Fruit fly (Drosophila melanogaster): ENCODE data around the gene tgo.

Gene tgo

DNA sequence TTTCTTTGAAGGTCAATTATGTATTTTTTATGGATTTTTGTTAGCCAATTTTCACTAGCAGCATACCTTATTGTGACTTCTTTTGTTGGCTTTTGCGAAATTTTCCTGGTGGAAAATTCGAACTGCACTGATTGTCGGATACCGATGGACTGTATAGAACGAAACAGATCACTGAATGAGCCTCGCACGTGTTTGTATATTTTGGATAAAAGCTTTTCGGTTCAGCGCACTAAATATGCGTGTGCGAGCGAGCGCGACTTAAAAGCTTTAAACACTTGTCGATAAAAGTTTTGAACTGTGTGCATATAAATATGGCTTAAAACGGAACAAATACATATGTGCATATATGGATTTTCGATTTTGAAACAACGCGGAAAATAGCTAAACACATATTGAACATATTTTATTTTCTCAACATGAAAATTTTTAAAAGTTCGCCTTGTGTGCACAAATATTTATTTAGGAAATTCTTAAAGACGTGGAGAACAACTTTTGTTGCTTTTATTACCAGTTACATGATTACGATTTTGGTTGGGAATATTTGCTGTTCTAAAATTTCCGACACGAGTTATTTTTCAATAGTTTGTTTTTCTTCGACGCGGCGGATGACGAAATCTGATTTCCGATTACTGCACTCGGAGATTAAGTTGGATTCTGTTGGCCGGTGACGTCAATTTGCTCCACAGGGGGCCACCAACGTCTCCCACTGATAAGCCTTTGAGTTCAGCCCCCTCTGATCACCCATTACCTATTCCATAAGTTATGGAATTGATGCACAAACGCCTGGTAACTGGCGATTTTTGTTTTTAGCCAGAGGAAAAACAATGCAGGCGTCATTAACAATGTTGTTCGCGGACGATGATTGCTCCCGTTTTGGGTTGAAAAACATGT is 29.5 kb upstream of the tgo start (continued):
- TF ChIP-seq her (GFP tag; optimal IDR thresholded peaks at IDR 0.05) (no peak), CG13296 (GFP tag; optimal IDR thresholded peaks at IDR 0.05) (peak; percentile 43), dmrt11E (tag; optimal IDR thresholded peaks at IDR 0.05) (no peak), sd (tag; optimal IDR thresholded peaks at IDR 0.05) (peak; percentile 6), CG31441 (GFP tag; IDR thresholded peaks at IDR 0.05) (no peak), sima (GFP tag; optimal IDR thresholded peaks at IDR 0.05) (no peak), ttk (GFP tag; IDR thresholded peaks at IDR 0.05) (no peak), CG10959 (GFP tag; IDR thresholded peaks at IDR 0.05) (no peak), Hr3 (GFP tag; optimal IDR thresholded peaks at IDR 0.05) (no peak), Doc3 (GFP tag; IDR thresholded peaks at IDR 0.05; ENCODE audit: partially characterized antibody) (no peak), zfh2 (GFP tag; optimal IDR thresholded peaks at IDR 0.05) (peak; percentile 11), CG8089 (GFP tag; optimal IDR thresholded peaks at IDR 0.05) (no peak), tgo (GFP tag; IDR thresholded peaks at IDR 0.05) (no peak), CrebB (tag; optimal IDR thresholded peaks at IDR 0.05) (no peak), sug (tag; optimal IDR thresholded peaks at IDR 0.05) (peak; percentile 96), gem (tag; optimal IDR thresholded peaks at IDR 0.05) (peak; percentile 30), CG8359 (GFP tag; optimal IDR thresholded peaks at IDR 0.05; ENCODE audit: borderline replicate concordance) (no peak), CG7928 (GFP tag; optimal IDR thresholded peaks at IDR 0.05) (no peak), Kr (GFP tag; optimal IDR thresholded peaks at IDR 0.05) (no peak), tna (GFP tag; IDR thresholded peaks at IDR 0.05; ENCODE audit: partially characterized antibody) (no peak), ATbp (GFP tag; optimal IDR thresholded peaks at IDR 0.05) (no peak), al (GFP tag; IDR thresholded peaks at IDR 0.05) (no peak), cwo (GFP tag; optimal IDR thresholded peaks at IDR 0.05) (peak; percentile 90), knrl (GFP tag; IDR thresholded peaks at IDR 0.05; ENCODE audit: partially characterized antibody) (no peak), CG17802 (tag; optimal IDR thresholded peaks at IDR 0.05) (no peak), CG17328 (GFP tag; IDR thresholded peaks at IDR 0.05) (no peak), CG9817 (tag; optimal IDR thresholded peaks at IDR 0.05) (no peak), Fer3 (tag; optimal IDR thresholded peaks at IDR 0.05) (peak; percentile 14), dan (GFP tag; IDR thresholded peaks at IDR 0.05) (no peak), bigmax (GFP tag; optimal IDR thresholded peaks at IDR 0.05) (no peak), CG4854 (GFP tag; optimal IDR thresholded peaks at IDR 0.05) (no peak), Elba2 (GFP tag; optimal IDR thresholded peaks at IDR 0.05) (no peak), vvl (GFP tag; IDR thresholded peaks at IDR 0.05) (no peak), phol (tag; optimal IDR thresholded peaks at IDR 0.05) (no peak), jumu (GFP tag; optimal IDR thresholded peaks at IDR 0.05) (no peak), CG14014 (GFP tag; IDR thresholded peaks at IDR 0.05) (no peak), CG6254 (GFP tag; optimal IDR thresholded peaks at IDR 0.05) (no peak), CG42726 (GFP tag; IDR thresholded peaks at IDR 0.05; ENCODE audit: partially characterized antibody) (no peak), sens (GFP tag) (peak; percentile 77), CG15514 (GFP tag; optimal IDR thresholded peaks at IDR 0.05) (peak; percentile 13), nom (GFP tag; optimal IDR thresholded peaks at IDR 0.05) (no peak), CG3726 (GFP tag; IDR thresholded peaks at IDR 0.05) (no peak), CG17385 (GFP tag; optimal IDR thresholded peaks at IDR 0.05) (no peak), trh (GFP tag; optimal IDR thresholded peaks at IDR 0.05) (no peak), Pdp1 (GFP tag; optimal IDR thresholded peaks at IDR 0.05) (peak in 1 of 2 experiments; percentile 16), slbo (GFP tag; IDR thresholded peaks at IDR 0.05) (no peak), CG2712 (tag; optimal IDR thresholded peaks at IDR 0.05) (no peak), PHDP (tag; optimal IDR thresholded peaks at IDR 0.05) (peak; percentile 23), CG3281 (GFP tag; optimal IDR thresholded peaks at IDR 0.05) (no peak)

Data from whole organism, embryonic.